Fruit fly (Drosophila melanogaster): ENCODE measurements around the gene CG4558.

Gene CG4558

DNA sequence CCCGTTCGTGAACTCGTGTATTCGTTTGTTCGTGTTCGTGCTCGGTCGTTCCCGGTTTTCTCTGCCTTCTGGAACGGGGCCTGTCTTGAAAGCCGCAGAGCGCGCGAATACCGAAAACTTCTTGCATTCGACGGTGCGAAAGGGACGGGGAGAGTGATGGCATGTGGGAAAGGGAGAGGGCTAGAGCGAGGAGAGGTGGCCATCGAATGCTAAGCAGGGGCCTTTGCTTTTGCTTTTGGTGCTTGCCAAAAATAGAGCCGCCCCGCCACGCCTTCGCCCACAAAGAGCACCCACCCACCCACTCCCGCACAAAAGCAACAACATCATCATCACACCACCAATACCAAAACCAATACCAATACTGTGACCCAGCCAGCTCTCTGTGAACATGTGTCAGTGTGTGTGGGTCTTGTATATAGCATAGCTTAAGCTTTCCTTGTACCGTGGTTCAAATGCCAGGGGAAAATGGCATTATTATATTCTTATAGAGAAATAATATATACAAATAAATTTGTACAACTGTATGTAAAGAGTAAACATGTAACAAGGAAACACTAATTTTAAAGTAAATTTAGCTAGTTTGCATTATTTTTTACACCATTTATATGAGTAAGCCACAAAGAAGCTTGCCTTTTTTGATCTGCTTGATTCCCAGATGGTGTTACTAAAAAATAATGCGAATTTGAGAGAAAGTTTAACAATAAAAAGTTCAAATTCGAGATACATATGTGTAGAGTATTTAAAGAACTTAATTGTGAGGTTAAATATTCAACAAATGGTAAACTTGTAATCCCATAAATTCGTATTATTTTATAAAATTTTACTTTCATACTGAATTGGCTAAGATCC, 17.8 kb downstream of the CG4558 start, which contains the start of gene CG14434 (continued):
- peak; percentile 55 for TF ChIP-seq NC2β (GFP tag; optimal IDR thresholded peaks at IDR 0.05)
- TF ChIP-seq ind (GFP tag; optimal IDR thresholded peaks at IDR 0.05), result peak; percentile 73
- TF ChIP-seq MBD-R2 (GFP tag; IDR thresholded peaks at IDR 0.05), result no peak
- peak; percentile 78 for TF ChIP-seq CG6813 (GFP tag; optimal IDR thresholded peaks at IDR 0.05)
- peak; percentile 31 for TF ChIP-seq CG17568 (GFP tag; optimal IDR thresholded peaks at IDR 0.05)
- TF ChIP-seq abd-A (tag; optimal IDR thresholded peaks at IDR 0.05), result peak; percentile 64
- TF ChIP-seq CG15269 (tag; optimal IDR thresholded peaks at IDR 0.05), result peak; percentile 81
- TF ChIP-seq mld (GFP tag; IDR thresholded peaks at IDR 0.05; ENCODE audit: partially characterized antibody), result no peak
- TF ChIP-seq CG2129 (GFP tag; IDR thresholded peaks at IDR 0.05; ENCODE audit: partially characterized antibody), result no peak
- TF ChIP-seq mirr (GFP tag; optimal IDR thresholded peaks at IDR 0.05), result no peak
- TF ChIP-seq Dip3 (GFP tag; optimal IDR thresholded peaks at IDR 0.05), result peak; percentile 21
- peak; percentile 47 for TF ChIP-seq nau (GFP tag; optimal IDR thresholded peaks at IDR 0.05)
- TF ChIP-seq CG32767 (GFP tag; IDR thresholded peaks at IDR 0.05), result no peak; the same call in 1 of the 2 replicates
- no peak for TF ChIP-seq CG7987 (GFP tag; optimal IDR thresholded peaks at IDR 0.05)
- TF ChIP-seq CG11085 (GFP tag; IDR thresholded peaks at IDR 0.05), result peak; percentile 37; the same call in 1 of the 2 replicates
- TF ChIP-seq grau (tag; optimal IDR thresholded peaks at IDR 0.05), result peak; percentile 82
- no peak for TF ChIP-seq TFAM (GFP tag; optimal IDR thresholded peaks at IDR 0.05)
- peak; percentile 44 for TF ChIP-seq pho (GFP tag; optimal IDR thresholded peaks at IDR 0.05)
- TF ChIP-seq C15 (GFP tag; IDR thresholded peaks at IDR 0.05), result no peak
- peak in 2 of 3 experiments; percentile 14 to 94 for TF ChIP-seq lola (GFP tag; optimal IDR thresholded peaks at IDR 0.05)
- peak in 1 of 2 experiments; percentile 42 for TF ChIP-seq insv (GFP tag; optimal IDR thresholded peaks at IDR 0.05)
- no peak for TF ChIP-seq CkIIα-i1 (GFP tag; IDR thresholded peaks at IDR 0.05)
- TF ChIP-seq Kr (GFP tag; optimal IDR thresholded peaks at IDR 0.05), result no peak
- TF ChIP-seq Aef1 (GFP tag; IDR thresholded peaks at IDR 0.05), result no peak; the same call in 2 of the 3 replicates
- TF ChIP-seq kah (GFP tag; optimal IDR thresholded peaks at IDR 0.05), result peak; percentile 34
- TF ChIP-seq CG12744 (GFP tag; optimal IDR thresholded peaks at IDR 0.05), result peak; percentile 51
- no peak for TF ChIP-seq CG9797 (GFP tag; optimal IDR thresholded peaks at IDR 0.05)

DNA sequence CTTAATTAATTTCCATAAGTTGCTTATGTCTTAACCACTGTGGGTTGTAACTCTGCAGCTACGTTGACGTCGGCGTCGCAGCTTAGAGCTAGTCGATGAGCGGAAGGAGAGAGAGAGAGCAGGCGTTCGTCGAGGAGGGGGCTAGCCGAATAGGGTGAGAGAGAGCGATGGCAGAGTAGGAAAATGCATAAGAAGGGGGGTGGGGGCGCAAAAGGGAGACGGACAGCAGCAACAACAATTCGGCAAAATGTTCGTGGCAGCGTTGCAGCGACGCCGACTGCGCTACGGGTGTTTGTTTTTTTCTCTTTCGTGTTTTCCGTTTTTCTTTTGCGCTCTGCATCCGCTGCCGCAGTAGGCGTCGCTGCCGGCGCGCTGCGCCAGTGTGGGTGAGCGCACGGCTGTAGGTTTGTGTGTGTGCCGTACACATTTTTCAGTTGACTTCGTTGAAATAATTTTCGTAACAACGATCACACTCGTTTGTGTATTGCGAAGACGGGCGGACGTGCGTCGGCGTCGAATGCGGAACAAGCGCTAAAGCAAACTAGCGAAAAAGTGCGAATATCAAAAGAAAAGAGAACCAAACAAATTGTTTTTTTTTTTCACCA, 18.6 kb downstream of the CG4558 start:
- TF ChIP-seq cg (GFP tag; optimal IDR thresholded peaks at IDR 0.05) (peak; percentile 89), CG12071 (GFP tag; optimal IDR thresholded peaks at IDR 0.05) (no peak), h (optimal IDR thresholded peaks at IDR 0.05) (peak; percentile 18), Awh (GFP tag; IDR thresholded peaks at IDR 0.05) (no peak), CG6683 (GFP tag; optimal IDR thresholded peaks at IDR 0.05) (no peak), NFAT (GFP tag; IDR thresholded peaks at IDR 0.05) (peak; percentile 39; the same call in 1 of the 2 replicates), D19A (tag; optimal IDR thresholded peaks at IDR 0.05) (no peak), Dfd (GFP tag; optimal IDR thresholded peaks at IDR 0.05) (no peak), Opbp (GFP tag; IDR thresholded peaks at IDR 0.05; ENCODE audit: partially characterized antibody) (peak; percentile 55; the same call in 2 of the 3 replicates), CG10543 (GFP tag; optimal IDR thresholded peaks at IDR 0.05) (peak; percentile 13), dmrt99B (tag; optimal IDR thresholded peaks at IDR 0.05) (no peak), pfk (GFP tag; optimal IDR thresholded peaks at IDR 0.05) (no peak), CG17328 (GFP tag; IDR thresholded peaks at IDR 0.05) (peak; percentile 27; the same call in 1 of the 2 replicates), sqz (GFP tag; optimal IDR thresholded peaks at IDR 0.05) (peak; percentile 53), D19B (GFP tag; optimal IDR thresholded peaks at IDR 0.05) (no peak), lov (optimal IDR thresholded peaks at IDR 0.05) (no peak), lov (GFP tag; IDR thresholded peaks at IDR 0.05) (peak; percentile 67; the same call in 1 of the 3 replicates), CG1832 (GFP tag; optimal IDR thresholded peaks at IDR 0.05) (peak; percentile 30), repo (GFP tag; optimal IDR thresholded peaks at IDR 0.05) (peak; percentile 6), CG1233 (GFP tag; optimal IDR thresholded peaks at IDR 0.05) (peak; percentile 89), CG13123 (GFP tag; optimal IDR thresholded peaks at IDR 0.05) (no peak), tgo (GFP tag; IDR thresholded peaks at IDR 0.05) (peak; percentile 2; the same call in 1 of the 3 replicates)

Data from whole organism, embryonic.